Fruit fly (Drosophila melanogaster): ENCODE data around the gene CG6576.

Gene CG6576

DNA sequence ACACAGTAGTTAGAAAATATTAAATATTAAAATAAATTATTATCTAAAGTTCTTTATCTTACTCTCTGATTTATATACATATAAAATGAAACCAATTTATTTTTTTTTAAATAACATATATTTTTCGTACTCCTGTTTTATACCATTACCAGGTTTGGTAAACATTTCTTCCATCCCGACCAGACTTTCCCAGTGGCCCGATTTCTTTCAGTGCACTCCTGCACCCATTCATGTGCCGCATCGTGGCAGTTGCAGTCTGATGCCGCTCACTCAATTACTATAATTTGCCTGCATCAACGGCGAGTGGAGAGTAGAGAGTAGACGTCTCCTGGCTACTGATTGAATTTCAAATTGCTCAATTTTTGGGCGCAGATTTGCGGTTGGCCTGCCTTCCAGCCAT, 48.0 kb upstream of the CG6576 start (continued):
- TF ChIP-seq Lpt (GFP tag; optimal IDR thresholded peaks at IDR 0.05) (no peak), fd59A (GFP tag; optimal IDR thresholded peaks at IDR 0.05) (no peak), Ets21C (GFP tag; optimal IDR thresholded peaks at IDR 0.05) (no peak), CG6854 (GFP tag; optimal IDR thresholded peaks at IDR 0.05) (no peak), CG6276 (GFP tag; optimal IDR thresholded peaks at IDR 0.05) (no peak), CG16779 (tag; optimal IDR thresholded peaks at IDR 0.05) (no peak), CG11902 (GFP tag; optimal IDR thresholded peaks at IDR 0.05) (no peak), Hr4 (GFP tag; optimal IDR thresholded peaks at IDR 0.05) (no peak), CG9139 (GFP tag; optimal IDR thresholded peaks at IDR 0.05) (no peak), cyc (GFP tag; optimal IDR thresholded peaks at IDR 0.05) (peak; percentile 11), fd85E (GFP tag; optimal IDR thresholded peaks at IDR 0.05) (no peak), Eip78C (GFP tag) (peak; percentile 79)

DNA sequence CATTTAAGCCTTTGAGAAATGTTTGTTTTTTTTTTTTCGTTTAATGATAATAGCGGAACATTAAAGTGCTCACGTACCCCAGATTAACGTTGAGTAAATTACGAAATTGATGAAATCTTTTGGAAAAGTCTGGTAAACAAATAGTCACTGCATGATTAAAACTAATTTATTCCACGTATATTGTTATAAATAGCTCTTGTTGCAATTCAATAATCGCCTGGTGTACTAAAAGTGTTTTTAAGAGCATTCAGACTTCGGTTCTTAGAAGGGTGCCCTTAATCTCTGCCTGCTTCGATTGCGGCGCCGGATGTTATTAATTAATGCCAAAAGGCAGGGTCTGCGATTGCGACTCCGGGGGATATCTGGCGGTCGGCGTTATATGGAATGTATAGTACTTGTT, 46.9 kb upstream of the CG6576 start:
- TF ChIP-seq CG8319 (GFP tag; optimal IDR thresholded peaks at IDR 0.05) = no peak
- TF ChIP-seq vri (GFP tag; optimal IDR thresholded peaks at IDR 0.05) = peak; percentile 19

DNA sequence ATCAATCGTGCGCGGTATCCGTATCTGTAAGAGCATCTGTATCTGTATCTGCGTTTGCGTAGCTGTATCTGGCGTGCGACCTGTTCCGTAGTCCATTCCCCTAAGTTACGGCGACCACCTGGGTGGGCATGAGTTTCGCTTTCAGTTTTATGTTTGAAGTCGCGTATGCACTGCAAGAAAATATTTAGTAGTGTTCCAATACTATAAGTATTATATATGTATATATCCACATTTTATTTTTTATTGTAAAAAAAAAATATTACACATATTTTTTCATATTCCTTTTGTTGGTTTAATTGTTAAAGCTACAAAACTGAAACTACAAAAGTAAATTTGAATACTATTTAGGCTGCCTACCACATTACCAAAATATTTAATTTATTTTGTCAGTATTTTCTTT, 42.9 kb upstream of the CG6576 start:
- TF ChIP-seq Ets96B (tag; optimal IDR thresholded peaks at IDR 0.05) (peak; percentile 6), CG8119 (GFP tag; IDR thresholded peaks at IDR 0.05) (0 out of 3 replicates have a peak, but pooled peaks have one; percentile 31), CG6163 (GFP tag; IDR thresholded peaks at IDR 0.05) (0 out of 3 replicates have a peak, but pooled peaks have one; percentile 19), CG32006 (GFP tag; optimal IDR thresholded peaks at IDR 0.05) (peak; percentile 33), achi (GFP tag; optimal IDR thresholded peaks at IDR 0.05) (peak; percentile 13), lz (GFP tag; optimal IDR thresholded peaks at IDR 0.05) (no peak), CG4318 (GFP tag; optimal IDR thresholded peaks at IDR 0.05) (no peak), CG6792 (GFP tag; optimal IDR thresholded peaks at IDR 0.05) (peak; percentile 9), fd59A (GFP tag; optimal IDR thresholded peaks at IDR 0.05) (no peak), Eip78C (GFP tag) (peak; percentile 43), CG34406 (GFP tag; optimal IDR thresholded peaks at IDR 0.05) (peak; percentile 35), CG10631 (GFP tag; optimal IDR thresholded peaks at IDR 0.05) (no peak), Blimp-1 (GFP tag; optimal IDR thresholded peaks at IDR 0.05) (peak; percentile 30), CG11762 (GFP tag; optimal IDR thresholded peaks at IDR 0.05; ENCODE audit: insufficient read depth) (no peak), CG10669 (GFP tag; optimal IDR thresholded peaks at IDR 0.05) (no peak), CG8632 (GFP tag; optimal IDR thresholded peaks at IDR 0.05) (peak; percentile 10), spab (GFP tag; optimal IDR thresholded peaks at IDR 0.05) (no peak), CG3032 (tag; optimal IDR thresholded peaks at IDR 0.05) (peak; percentile 26), esn (GFP tag; optimal IDR thresholded peaks at IDR 0.05) (peak; percentile 18)

DNA sequence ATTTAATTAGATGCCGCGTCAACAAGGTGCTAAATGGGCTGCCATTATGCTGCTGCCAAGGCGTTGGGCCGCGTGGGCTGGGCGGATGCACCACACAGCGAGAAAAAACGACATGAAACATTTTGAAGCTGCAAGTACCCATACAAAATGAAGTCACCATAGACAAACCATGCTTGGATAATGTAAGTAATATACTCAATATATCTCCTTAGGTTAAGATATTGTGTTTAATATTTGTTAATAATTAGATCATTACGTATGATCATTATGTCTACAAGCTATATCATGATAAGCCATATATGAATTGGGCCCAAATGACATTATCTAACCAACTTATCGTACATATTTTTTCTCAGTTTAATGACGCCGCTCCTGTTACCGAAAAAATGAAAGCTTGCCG, 39.8 kb upstream of the CG6576 start:
- TF ChIP-seq dsx (GFP tag; optimal IDR thresholded peaks at IDR 0.05; ENCODE audit: poor library complexity, severe bottlenecking) = no peak
- TF ChIP-seq fd59A (GFP tag; optimal IDR thresholded peaks at IDR 0.05) = no peak
- TF ChIP-seq Lpt (GFP tag; optimal IDR thresholded peaks at IDR 0.05) = no peak
- peak; percentile 48 for TF ChIP-seq lz (GFP tag; optimal IDR thresholded peaks at IDR 0.05)
- no peak for TF ChIP-seq ss (GFP tag; optimal IDR thresholded peaks at IDR 0.05)
- TF ChIP-seq Eip93F (GFP tag; optimal IDR thresholded peaks at IDR 0.05) = no peak
- no peak for TF ChIP-seq CG7368 (GFP tag; optimal IDR thresholded peaks at IDR 0.05)
- peak; percentile 9 for TF ChIP-seq CG6276 (GFP tag; optimal IDR thresholded peaks at IDR 0.05)
- peak; percentile 23 for TF ChIP-seq CG3032 (tag; optimal IDR thresholded peaks at IDR 0.05)
- TF ChIP-seq net (GFP tag; optimal IDR thresholded peaks at IDR 0.05) = peak; percentile 31
- no peak for TF ChIP-seq dac (GFP tag; optimal IDR thresholded peaks at IDR 0.05)
- peak; percentile 34 for TF ChIP-seq Ets21C (GFP tag; optimal IDR thresholded peaks at IDR 0.05)
- TF ChIP-seq vri (GFP tag; optimal IDR thresholded peaks at IDR 0.05) = peak; percentile 19
- no peak for TF ChIP-seq fkh (GFP tag; optimal IDR thresholded peaks at IDR 0.05)
- TF ChIP-seq Sox102F (GFP tag; optimal IDR thresholded peaks at IDR 0.05) = peak; percentile 61
- TF ChIP-seq CG6792 (GFP tag; optimal IDR thresholded peaks at IDR 0.05) = peak; percentile 31
- TF ChIP-seq CG32006 (GFP tag; optimal IDR thresholded peaks at IDR 0.05) = peak; percentile 66
- TF ChIP-seq CG11294 (GFP tag; IDR thresholded peaks at IDR 0.05) = no peak
- TF ChIP-seq esn (GFP tag; optimal IDR thresholded peaks at IDR 0.05) = peak; percentile 68
- TF ChIP-seq CG31627 (GFP tag; optimal IDR thresholded peaks at IDR 0.05) = peak; percentile 47
- peak; percentile 83 for TF ChIP-seq Eip78C (GFP tag)
- peak; percentile 85 for TF ChIP-seq svp (GFP tag)
- peak; percentile 43 for TF ChIP-seq Sox14 (GFP tag; optimal IDR thresholded peaks at IDR 0.05)
- peak; percentile 44 for TF ChIP-seq CG3919 (GFP tag; optimal IDR thresholded peaks at IDR 0.05)
- TF ChIP-seq Met (GFP tag; optimal IDR thresholded peaks at IDR 0.05) = peak; percentile 65
- peak; percentile 47 for TF ChIP-seq Hr39 (GFP tag; optimal IDR thresholded peaks at IDR 0.05)
